Fruit fly (Drosophila melanogaster) whole organism, pupa: ENCODE results near the gene CG5973.

Experiments used
- CG13204 ChIP-seq: fragments of 200-800 bp; sonication (Bioruptor generic); optimal IDR thresholded peaks from 2 replicates; lab custom pipeline; 2018; ENCODE audit warnings: missing biosample characterization, mild to moderate bottlenecking, missing genetic modification characterization, moderate library complexity
- CG15710 ChIP-seq: fragments of 200-800 bp; sonication (Bioruptor generic); optimal IDR thresholded peaks from 2 replicates; lab custom pipeline; 2018; ENCODE audit warnings: missing biosample characterization, mild to moderate bottlenecking, missing genetic modification characterization, moderate library complexity
- CG17806 ChIP-seq: fragments of 200-800 bp; sonication (Bioruptor generic); optimal IDR thresholded peaks from 2 replicates; lab custom pipeline; 2018; ENCODE audit warnings: missing biosample characterization, mild to moderate bottlenecking, missing genetic modification characterization, moderate library complexity
- CG32121 ChIP-seq: fragments of 200-800 bp; sonication (Bioruptor generic); IDR thresholded peaks from 2 replicates; pipeline ENCODE4 v1.3.6; 2022; ENCODE audit warnings: missing biosample characterization, missing genetic modification characterization
- CG4496 ChIP-seq: fragments of 200-800 bp; sonication (Bioruptor generic); IDR thresholded peaks from 3 replicates; pipeline ENCODE4 v1.3.6; 2022; ENCODE audit warnings: missing biosample characterization, missing genetic modification characterization
- Ets98B ChIP-seq: fragments of 200-800 bp; sonication (Bioruptor generic); IDR thresholded peaks from 2 replicates; pipeline ENCODE4 v1.3.6; 2022; ENCODE audit warnings: missing biosample characterization, missing genetic modification characterization
- Pif1A ChIP-seq: fragments of 200-800 bp; sonication (Bioruptor generic); optimal IDR thresholded peaks from 3 replicates; lab custom pipeline; 2016; ENCODE audit warnings: missing biosample characterization, missing genetic modification characterization
- Snoo ChIP-seq: fragments of 200-800 bp; sonication (Bioruptor generic); optimal IDR thresholded peaks from 3 replicates; lab custom pipeline; 2017; ENCODE audit warnings: missing biosample characterization, mild to moderate bottlenecking, missing genetic modification characterization, inconsistent platforms
- fd96Ca ChIP-seq: fragments of 200-800 bp; sonication (Bioruptor generic); IDR thresholded peaks from 3 replicates; pipeline ENCODE4 v1.3.6; 2022; ENCODE audit warnings: missing biosample characterization, missing genetic modification characterization

DNA sequence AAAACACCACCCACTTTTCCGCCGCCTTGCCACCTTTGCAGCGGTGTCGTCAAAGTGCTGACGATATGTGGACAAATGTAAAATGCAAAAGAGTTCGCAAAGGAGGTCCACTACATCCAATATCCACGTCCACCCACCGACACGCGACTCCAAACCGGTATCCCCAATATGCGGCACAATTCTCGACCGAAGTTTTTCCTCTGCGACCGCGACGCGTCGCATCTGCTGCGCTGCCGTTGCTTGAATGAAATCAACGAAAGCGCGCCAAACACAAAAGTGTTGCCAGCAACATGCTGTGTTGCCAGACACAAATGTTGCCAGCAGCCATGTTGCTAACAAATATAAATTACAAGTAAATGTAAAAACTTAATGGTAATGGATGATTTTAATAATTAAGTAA, 38.8 kb upstream of the CG5973 start, which contains the start of gene CG5160:
- TF ChIP-seq CG13204 (GFP tag; lab: Kevin White, UChicago): no peak
- no peak for TF ChIP-seq Snoo (tag; lab: Kevin White, UChicago)
- no peak for TF ChIP-seq CG4496 (GFP tag; lab: Robert Waterston, UW)
- TF ChIP-seq Ets98B (GFP tag; lab: Robert Waterston, UW): no peak
- no peak for TF ChIP-seq CG15710 (tag; lab: Kevin White, UChicago)
- TF ChIP-seq Pif1A (GFP tag; lab: Kevin White, UChicago): no peak
- TF ChIP-seq CG32121: no peak
- no peak for TF ChIP-seq fd96Ca (GFP tag; lab: Robert Waterston, UW)
- TF ChIP-seq CG17806: no peak
